Worm (Caenorhabditis elegans): ENCODE data around the gene F48E8.2.
A peak's percentile ranks its signal among the peaks of the same experiment; 100 is the strongest.

- TF ChIP-seq snpc-4 (tag; optimal IDR thresholded peaks at IDR 0.05): no peak
- no peak for TF ChIP-seq aly-2 (tag; optimal IDR thresholded peaks at IDR 0.05)
- TF ChIP-seq fos-1 (tag; optimal IDR thresholded peaks at IDR 0.05): peak; percentile 29
- TF ChIP-seq lsy-2 (tag; optimal IDR thresholded peaks at IDR 0.05): no peak
Measured at ce11 chrIII:5464850-5465249, 673 bp downstream of the F48E8.2 start.

Measured in whole organism, L2 larva.